Fruit fly (Drosophila melanogaster): ENCODE measurements around the gene CG6689.

CG6689 gene

DNA sequence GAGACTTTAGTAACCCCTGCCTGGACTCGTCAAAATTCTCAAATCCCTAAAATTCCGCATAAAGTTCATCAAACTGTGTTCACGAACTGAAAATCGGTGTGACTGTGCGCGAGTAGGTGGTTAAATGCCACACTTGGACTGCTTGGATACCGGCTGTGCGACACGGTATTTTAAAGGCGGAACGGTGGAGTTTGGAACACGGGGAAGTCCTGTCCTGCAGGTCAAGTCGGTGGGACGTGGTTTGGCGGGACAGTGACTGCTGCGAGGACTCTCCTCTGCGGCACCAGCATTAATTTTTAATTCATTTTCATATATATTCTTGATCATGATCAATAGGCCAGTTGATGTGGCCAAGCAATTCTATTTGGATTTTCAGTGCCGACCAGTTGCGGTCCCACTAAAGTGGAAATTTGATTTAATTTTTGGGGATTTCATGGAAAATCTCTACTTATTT lies 15.1 kb upstream of the CG6689 start, which contains the start of the genes Arfip and CG17721:
Gene Arfip (minus strand): TSS at position 96 of the 454 bp plus-strand sequence.
Gene CG17721 (plus strand): TSS at position 223 of the 454 bp plus-strand sequence.
- TF ChIP-seq toe (GFP tag; optimal IDR thresholded peaks at IDR 0.05) (no peak), Crg-1 (GFP tag; optimal IDR thresholded peaks at IDR 0.05) (no peak), ovo (GFP tag; optimal IDR thresholded peaks at IDR 0.05) (no peak), CG5204 (GFP tag; optimal IDR thresholded peaks at IDR 0.05) (no peak), Mnt (GFP tag; optimal IDR thresholded peaks at IDR 0.05) (no peak), cnc (optimal IDR thresholded peaks at IDR 0.05) (no peak), cic (GFP tag; optimal IDR thresholded peaks at IDR 0.05) (no peak), CG11617 (GFP tag; optimal IDR thresholded peaks at IDR 0.05) (no peak), CG33017 (tag; optimal IDR thresholded peaks at IDR 0.05) (no peak), Hr96 (GFP tag; optimal IDR thresholded peaks at IDR 0.05) (no peak), CG7101 (tag; optimal IDR thresholded peaks at IDR 0.05) (no peak), CG1620 (GFP tag; optimal IDR thresholded peaks at IDR 0.05) (no peak), Clk (GFP tag; optimal IDR thresholded peaks at IDR 0.05) (no peak), CG14711 (tag; optimal IDR thresholded peaks at IDR 0.05) (no peak), kay (GFP tag; ENCODE audit: borderline replicate concordance) (no peak)

DNA sequence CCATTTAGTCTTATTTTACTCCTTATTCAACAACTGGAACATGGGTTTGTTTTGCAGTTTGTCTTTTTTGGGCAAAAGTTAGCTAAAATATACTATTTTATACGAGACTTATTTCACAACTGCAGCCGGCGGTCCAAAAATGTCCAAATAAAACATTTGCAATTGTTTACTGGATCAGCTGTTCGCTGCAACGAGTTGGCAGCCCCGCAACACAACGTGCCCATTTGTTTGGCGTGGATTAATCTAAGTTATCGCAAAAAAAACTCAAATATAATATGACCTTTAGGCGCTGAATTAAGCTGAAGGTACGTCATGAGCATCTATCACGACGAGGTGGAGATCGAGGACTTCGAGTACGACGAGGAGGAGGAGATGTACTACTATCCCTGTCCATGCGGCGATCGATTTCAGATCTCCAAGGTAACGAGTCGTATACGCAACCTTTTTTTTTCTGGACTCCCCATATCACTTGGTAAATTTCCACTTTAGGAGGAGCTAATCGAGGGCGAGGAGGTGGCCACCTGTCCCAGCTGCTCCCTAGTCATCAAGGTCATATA lies 11.9 kb upstream of the CG6689 start, which contains the start of the genes CG17187 and Dph3:
Gene CG17187 (minus strand): TSS at position 175 of the 557 bp plus-strand sequence.
Gene Dph3 (plus strand): TSS at position 208 of the 557 bp plus-strand sequence.
- TF ChIP-seq CG7045 (GFP tag; optimal IDR thresholded peaks at IDR 0.05) = no peak
- no peak for TF ChIP-seq kay (GFP tag; ENCODE audit: borderline replicate concordance)
- TF ChIP-seq Hr96 (GFP tag; optimal IDR thresholded peaks at IDR 0.05) = no peak
- no peak for TF ChIP-seq CG33017 (tag; optimal IDR thresholded peaks at IDR 0.05)
- TF ChIP-seq CG7101 (tag; optimal IDR thresholded peaks at IDR 0.05) = no peak
- peak; percentile 29 for TF ChIP-seq bab1 (GFP tag; optimal IDR thresholded peaks at IDR 0.05)
- TF ChIP-seq ovo (GFP tag; optimal IDR thresholded peaks at IDR 0.05) = no peak
- TF ChIP-seq pad (GFP tag; optimal IDR thresholded peaks at IDR 0.05) = no peak
- no peak for TF ChIP-seq toe (GFP tag; optimal IDR thresholded peaks at IDR 0.05)
- no peak for TF ChIP-seq CG5204 (GFP tag; optimal IDR thresholded peaks at IDR 0.05)
- no peak for TF ChIP-seq Crg-1 (GFP tag; optimal IDR thresholded peaks at IDR 0.05)
- no peak for TF ChIP-seq cnc (optimal IDR thresholded peaks at IDR 0.05)
- TF ChIP-seq CG1620 (GFP tag; optimal IDR thresholded peaks at IDR 0.05) = no peak
- TF ChIP-seq CG14711 (tag; optimal IDR thresholded peaks at IDR 0.05) = no peak
- TF ChIP-seq Mnt (GFP tag; optimal IDR thresholded peaks at IDR 0.05) = peak; percentile 80

DNA sequence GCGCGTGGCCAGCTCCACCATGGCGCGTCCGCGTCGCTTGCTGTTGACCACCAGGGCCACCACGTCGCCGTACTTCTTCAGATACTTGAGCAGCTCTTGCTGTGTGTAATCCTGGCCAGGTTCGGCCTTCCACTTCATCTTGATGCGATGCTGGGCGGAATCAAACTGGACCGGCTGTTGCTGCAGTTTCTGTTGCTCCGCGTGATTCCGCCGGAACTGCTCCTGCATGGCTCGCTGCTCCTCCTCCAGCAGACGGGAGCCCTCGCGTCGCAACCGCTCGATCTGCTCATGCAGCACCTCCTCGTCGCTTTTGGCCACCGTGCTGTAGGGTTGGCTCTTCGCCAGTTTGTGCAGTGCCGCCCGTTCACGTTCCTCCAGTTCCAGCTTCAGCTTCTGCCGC lies 11.2 kb upstream of the CG6689 start:
- no peak for TF ChIP-seq Mnt (GFP tag; optimal IDR thresholded peaks at IDR 0.05)
- TF ChIP-seq Clk (GFP tag; optimal IDR thresholded peaks at IDR 0.05) = no peak
- TF ChIP-seq tj (GFP tag; optimal IDR thresholded peaks at IDR 0.05) = no peak
- no peak for TF ChIP-seq ovo (GFP tag; optimal IDR thresholded peaks at IDR 0.05)

DNA sequence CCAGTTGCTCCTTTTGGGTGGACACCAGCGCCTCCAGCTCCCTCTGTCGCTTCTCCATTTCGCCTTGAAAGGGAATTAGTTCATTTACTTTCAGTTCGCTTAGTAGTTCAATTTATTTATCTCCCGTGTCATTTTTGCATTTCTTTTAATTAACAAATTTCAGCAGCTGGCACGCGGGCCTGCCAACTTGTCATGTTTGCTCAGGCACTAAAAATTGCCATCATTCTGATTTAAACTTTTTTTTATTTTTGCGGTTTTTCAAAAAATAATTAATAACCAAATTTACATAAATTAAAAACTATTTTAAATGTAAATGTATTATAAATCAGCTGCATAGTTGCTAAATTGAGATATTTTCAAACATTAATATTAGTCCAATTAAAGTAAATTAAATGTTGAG lies 10.5 kb upstream of the CG6689 start, which contains the start of gene GCC88:
Gene GCC88 (minus strand): TSS at position 209 of the 400 bp plus-strand sequence.
- TF ChIP-seq bab1 (GFP tag; optimal IDR thresholded peaks at IDR 0.05) (no peak), CG33017 (tag; optimal IDR thresholded peaks at IDR 0.05) (no peak), CG12768 (GFP tag; optimal IDR thresholded peaks at IDR 0.05) (no peak), CG14711 (tag; optimal IDR thresholded peaks at IDR 0.05) (no peak), toe (GFP tag; optimal IDR thresholded peaks at IDR 0.05) (no peak), CG5204 (GFP tag; optimal IDR thresholded peaks at IDR 0.05) (no peak), ovo (GFP tag; optimal IDR thresholded peaks at IDR 0.05) (no peak)

DNA sequence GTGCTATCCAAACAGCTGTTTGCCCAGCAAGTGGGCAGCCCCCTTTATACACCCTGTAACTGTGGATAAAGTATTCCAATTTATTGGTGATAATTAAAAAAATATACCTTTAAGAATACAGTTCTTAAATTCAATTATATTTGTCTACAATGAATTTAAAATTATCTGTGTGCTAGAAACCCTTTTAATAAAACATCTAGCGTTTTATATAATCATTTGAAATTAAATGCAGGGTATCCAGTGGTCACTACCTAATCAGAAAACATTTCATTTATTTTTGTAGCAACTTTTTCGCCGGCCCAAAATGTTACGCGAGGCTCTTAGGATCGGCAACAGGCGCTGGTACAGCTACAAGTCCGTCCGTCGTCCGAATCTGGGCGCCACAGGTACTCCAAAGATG lies 6.6 kb upstream of the CG6689 start, which contains the start of gene CG17726:
Gene CG17726 (plus strand): TSS at position 267 of the 400 bp plus-strand sequence.
- peak; percentile 92 for TF ChIP-seq Crg-1 (GFP tag; optimal IDR thresholded peaks at IDR 0.05)
- peak; percentile 91 for TF ChIP-seq CG7045 (GFP tag; optimal IDR thresholded peaks at IDR 0.05)
- peak; percentile 89 for TF ChIP-seq CG12768 (GFP tag; optimal IDR thresholded peaks at IDR 0.05)
- no peak for TF ChIP-seq cnc (optimal IDR thresholded peaks at IDR 0.05)
- no peak for TF ChIP-seq toe (GFP tag; optimal IDR thresholded peaks at IDR 0.05)
- peak; percentile 99 for TF ChIP-seq CG33017 (tag; optimal IDR thresholded peaks at IDR 0.05)
- TF ChIP-seq cic (GFP tag; optimal IDR thresholded peaks at IDR 0.05) = peak; percentile 62
- peak; percentile 68 for TF ChIP-seq tj (GFP tag; optimal IDR thresholded peaks at IDR 0.05)
- TF ChIP-seq CG7101 (tag; optimal IDR thresholded peaks at IDR 0.05) = peak; percentile 99
- TF ChIP-seq Clk (GFP tag; optimal IDR thresholded peaks at IDR 0.05) = no peak
- TF ChIP-seq CG1620 (GFP tag; optimal IDR thresholded peaks at IDR 0.05) = peak; percentile 87
- TF ChIP-seq Mnt (GFP tag; optimal IDR thresholded peaks at IDR 0.05) = peak; percentile 69
- peak; percentile 97 for TF ChIP-seq CG14711 (tag; optimal IDR thresholded peaks at IDR 0.05)
- no peak for TF ChIP-seq kay (GFP tag; ENCODE audit: borderline replicate concordance)
- peak; percentile 98 for TF ChIP-seq bab1 (GFP tag; optimal IDR thresholded peaks at IDR 0.05)
- no peak for TF ChIP-seq Hr96 (GFP tag; optimal IDR thresholded peaks at IDR 0.05)
- TF ChIP-seq CG11617 (GFP tag; optimal IDR thresholded peaks at IDR 0.05) = peak; percentile 95
- no peak for TF ChIP-seq CG5204 (GFP tag; optimal IDR thresholded peaks at IDR 0.05)
- TF ChIP-seq ovo (GFP tag; optimal IDR thresholded peaks at IDR 0.05) = peak; percentile 87
- peak; percentile 66 for TF ChIP-seq pad (GFP tag; optimal IDR thresholded peaks at IDR 0.05)

DNA sequence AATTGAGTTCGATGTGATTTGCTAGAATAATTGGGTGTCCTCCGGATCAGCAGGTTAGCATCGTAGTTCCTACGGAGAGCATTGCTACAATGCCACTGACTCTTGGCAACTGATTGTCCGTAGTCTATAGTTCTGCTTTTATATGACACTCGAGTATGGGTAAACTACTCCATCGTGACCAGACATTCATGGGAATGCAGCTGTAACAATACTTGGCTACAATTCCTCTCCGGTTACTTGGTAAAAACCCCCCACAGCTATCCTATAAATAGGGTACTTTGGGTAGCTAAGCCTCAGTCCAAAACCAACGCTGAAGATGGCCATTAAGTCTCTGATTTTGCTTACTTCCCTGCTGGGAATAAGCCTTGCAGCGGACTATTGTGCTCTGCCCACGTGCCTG lies 5.4 kb upstream of the CG6689 start, which contains the start of gene scpr-C:
Gene scpr-C (plus strand): TSS at position 301 of the 400 bp plus-strand sequence.
- no peak for TF ChIP-seq CG11617 (GFP tag; optimal IDR thresholded peaks at IDR 0.05)
